Worm (Caenorhabditis elegans) whole organism, L2 larva: ENCODE data around the gene srw-13.

Experiments
- C34F6.9 ChIP-seq: fragments of 150-350 bp; optimal IDR thresholded peaks from 2 replicates; lab custom pipeline; 2014; ENCODE audit warnings: missing biosample characterization, missing genetic modification characterization
- Y55F3AM.14 ChIP-seq: fragments of 200-800 bp; sonication (Bioruptor generic); optimal IDR thresholded peaks from 2 replicates; lab custom pipeline; 2018; ENCODE audit warnings: mild to moderate bottlenecking, missing genetic modification characterization, missing compliant biosample characterization
- blmp-1 ChIP-seq: sonication (generic microtip); optimal IDR thresholded peaks from 2 replicates; lab custom pipeline; 2017; ENCODE audit warnings: missing genetic modification characterization, mild to moderate bottlenecking, missing compliant biosample characterization, antibody characterized with exemption, moderate library complexity; ENCODE audit not compliant: insufficient read depth
- ceh-16 ChIP-seq: fragments of 150-350 bp; optimal IDR thresholded peaks from 2 replicates; lab custom pipeline; 2014; ENCODE audit warnings: missing biosample characterization, missing genetic modification characterization
- elt-3 ChIP-seq: sonication (generic microtip); optimal IDR thresholded peaks from 2 replicates; lab custom pipeline; 2017; ENCODE audit warnings: missing biosample characterization, missing genetic modification characterization
- lin-13 ChIP-seq: fragments of 150-350 bp; optimal IDR thresholded peaks from 2 replicates; lab custom pipeline; 2014; ENCODE audit warnings: missing biosample characterization, missing genetic modification reagents, missing genetic modification characterization
- mdl-1 ChIP-seq, 2 experiments: fragments of 150-350 bp in 1 of 2; sonication (generic microtip) in 1 of 2; optimal IDR thresholded peaks; 2 replicates each; lab custom pipeline; 2017; ENCODE audit warnings: missing biosample characterization in 2 of 2, missing genetic modification characterization in 2 of 2

DNA sequence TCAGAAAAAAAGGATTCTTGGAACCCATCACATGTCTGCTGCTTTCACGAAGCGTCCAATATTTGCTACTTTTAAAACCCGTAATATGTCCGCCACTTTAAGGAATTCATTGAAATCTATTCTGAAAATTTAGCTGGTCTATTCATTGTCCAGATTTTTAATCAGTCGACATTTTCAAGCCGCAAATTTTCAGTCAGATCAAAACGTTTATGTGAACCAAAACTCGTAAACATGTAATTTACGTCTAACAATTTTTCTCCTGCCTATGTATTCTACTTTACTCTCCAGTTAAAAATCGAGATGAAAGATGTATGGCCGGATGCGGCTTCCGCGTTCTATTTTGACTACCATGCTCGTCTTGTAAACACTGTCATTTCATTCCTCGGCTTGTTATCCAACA lies 34.3 kb upstream of the srw-13 start, which contains the start of gene srw-1:
- TF ChIP-seq C34F6.9 (no peak), elt-3 (no peak), blmp-1 (tag; lab: Kevin White, UChicago) (no peak), Y55F3AM.14 (GFP tag; lab: Kevin White, UChicago) (no peak), mdl-1 (tag; optimal IDR thresholded peaks at IDR 0.05; lab: Kevin White, UChicago) (no peak), ceh-16 (tag; lab: Kevin White, UChicago) (no peak), lin-13 (GFP tag; lab: Kevin White, UChicago) (no peak)
